Worm (Caenorhabditis elegans) whole organism, young adult: Measurements from ENCODE around the gene F35D2.6.

Experiments
- Y53F4B.3 ChIP-seq: fragments of 200-800 bp; sonication (Bioruptor generic); IDR thresholded peaks from 2 replicates; pipeline ENCODE4 v1.3.6; 2022; ENCODE audit warnings: missing genetic modification reagents, missing genetic modification characterization, missing compliant biosample characterization
- Y53G8AR.9 ChIP-seq: fragments of 200-800 bp; sonication (Bioruptor generic); conservative IDR thresholded peaks from 2 replicates; pipeline ENCODE4 v1.3.6; 2022; ENCODE audit warnings: missing genetic modification reagents, missing genetic modification characterization, missing compliant biosample characterization
- Y95B8A.8 ChIP-seq: fragments of 200-800 bp; sonication (Bioruptor generic); IDR thresholded peaks from 2 replicates; pipeline ENCODE4 v1.3.6; 2022; ENCODE audit warnings: missing genetic modification reagents, missing genetic modification characterization, missing compliant biosample characterization
- attf-6 ChIP-seq: fragments of 200-800 bp; sonication (Bioruptor generic); IDR thresholded peaks from 2 replicates; pipeline ENCODE4 v1.3.6; 2022; ENCODE audit warnings: missing genetic modification reagents, missing genetic modification characterization, missing compliant biosample characterization
- efl-1 ChIP-seq: fragments of 150-350 bp; optimal IDR thresholded peaks from 2 replicates; lab custom pipeline; 2014; ENCODE audit warnings: missing biosample characterization, missing genetic modification reagents, missing genetic modification characterization
- ekl-4 ChIP-seq: fragments of 200-800 bp; sonication (Bioruptor generic); IDR thresholded peaks from 2 replicates; pipeline ENCODE4 v1.3.6; 2022; ENCODE audit warnings: missing genetic modification reagents, missing genetic modification characterization, missing compliant biosample characterization
- mel-28 ChIP-seq: sonication (generic microtip); optimal IDR thresholded peaks from 2 replicates; lab custom pipeline; 2016; ENCODE audit warnings: borderline replicate concordance, mild to moderate bottlenecking, missing genetic modification characterization, missing compliant biosample characterization
- nhr-90 ChIP-seq: sonication (generic microtip); optimal IDR thresholded peaks from 2 replicates; lab custom pipeline; 2016; ENCODE audit warnings: missing genotype, mild to moderate bottlenecking, missing genetic modification characterization, missing compliant biosample characterization
- unc-62 ChIP-seq: fragments of 150-350 bp; optimal IDR thresholded peaks from 2 replicates; lab custom pipeline; 2014; ENCODE audit warnings: missing biosample characterization, missing genetic modification reagents, missing genetic modification characterization

DNA sequence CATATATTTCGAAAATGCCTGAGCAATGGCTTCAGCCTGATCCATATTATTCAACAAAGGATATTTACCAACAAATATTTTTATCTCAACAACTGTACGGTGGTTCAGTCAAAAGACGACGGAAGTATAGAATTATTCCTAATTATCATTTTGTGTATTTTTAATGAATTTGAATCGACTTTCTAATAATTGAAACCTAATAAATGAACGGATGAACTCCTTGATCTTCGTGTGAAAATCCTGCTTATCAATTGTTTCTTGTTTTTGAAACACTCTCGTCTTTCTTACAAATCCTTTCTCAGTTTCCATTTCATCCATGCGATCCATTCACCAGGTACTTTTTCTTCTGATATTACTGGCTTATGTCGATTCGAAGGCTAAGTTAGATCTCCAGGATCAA lies 1.9 kb upstream of the F35D2.6 start, which contains the start of gene F35D2.1:
- TF ChIP-seq attf-6 = no peak
- TF ChIP-seq efl-1 (GFP tag; lab: Kevin White, UChicago) = no peak
- TF ChIP-seq ekl-4 = no peak
- no peak for TF ChIP-seq Y53G8AR.9 (GFP tag; lab: Robert Waterston, UW)
- no peak for TF ChIP-seq mel-28 (tag; lab: Kevin White, UChicago)
- no peak for TF ChIP-seq Y95B8A.8 (GFP tag; lab: Robert Waterston, UW)
- TF ChIP-seq unc-62 (GFP tag; lab: Kevin White, UChicago) = no peak
- no peak for TF ChIP-seq nhr-90 (tag; lab: Kevin White, UChicago)
- TF ChIP-seq Y53F4B.3 = no peak
